Fruit fly (Drosophila melanogaster): Measurements from ENCODE around the gene bves.

The bves gene

dm6 chrX:21042638-21043513, 10.9 kb upstream of the bves start (continued):
- TF ChIP-seq Kr (GFP tag; optimal IDR thresholded peaks at IDR 0.05) (no peak), cad (GFP tag; optimal IDR thresholded peaks at IDR 0.05) (no peak), CG18476 (GFP tag; optimal IDR thresholded peaks at IDR 0.05) (peak; percentile 54), aop (GFP tag; IDR thresholded peaks at IDR 0.05) (peak; percentile 66; the same call in 1 of the 2 replicates), Aef1 (GFP tag; IDR thresholded peaks at IDR 0.05) (peak; percentile 85), seq (GFP tag; IDR thresholded peaks at IDR 0.05) (peak; percentile 90), maf-S (GFP tag; optimal IDR thresholded peaks at IDR 0.05) (no peak), Six4 (GFP tag; optimal IDR thresholded peaks at IDR 0.05) (peak; percentile 67), CG4820 (GFP tag; optimal IDR thresholded peaks at IDR 0.05) (peak; percentile 71), CoRest (tag; optimal IDR thresholded peaks at IDR 0.05) (peak; percentile 91), grn (GFP tag; optimal IDR thresholded peaks at IDR 0.05) (no peak), onecut (GFP tag; IDR thresholded peaks at IDR 0.05) (peak; percentile 79), lola (GFP tag; optimal IDR thresholded peaks at IDR 0.05) (peak in 1 of 3 experiments; percentile 79), eve (GFP tag; optimal IDR thresholded peaks at IDR 0.05) (no peak), CG9797 (GFP tag; optimal IDR thresholded peaks at IDR 0.05) (peak; percentile 3), bigmax (GFP tag; optimal IDR thresholded peaks at IDR 0.05) (no peak), CG3163 (GFP tag; optimal IDR thresholded peaks at IDR 0.05) (peak; percentile 68), CG12071 (GFP tag; optimal IDR thresholded peaks at IDR 0.05) (peak; percentile 73), CG12299 (tag; optimal IDR thresholded peaks at IDR 0.05) (peak; percentile 91), Dfd (GFP tag; optimal IDR thresholded peaks at IDR 0.05) (no peak), Sry-β (GFP tag; optimal IDR thresholded peaks at IDR 0.05) (peak; percentile 28), CG14441 (GFP tag; IDR thresholded peaks at IDR 0.05) (peak; percentile 88), CG14667 (GFP tag; IDR thresholded peaks at IDR 0.05) (peak; percentile 84), CG15696 (tag; optimal IDR thresholded peaks at IDR 0.05) (peak; percentile 77), dmrt99B (tag; optimal IDR thresholded peaks at IDR 0.05) (peak; percentile 95), fd96Cb (tag; optimal IDR thresholded peaks at IDR 0.05) (peak; percentile 89), mam (GFP tag; optimal IDR thresholded peaks at IDR 0.05) (peak; percentile 21), Rfx (GFP tag; IDR thresholded peaks at IDR 0.05) (peak; percentile 93), chif (GFP tag; optimal IDR thresholded peaks at IDR 0.05) (peak in 1 of 2 experiments; percentile 25), CG30020 (tag; optimal IDR thresholded peaks at IDR 0.05) (peak; percentile 72), Atf3 (GFP tag; optimal IDR thresholded peaks at IDR 0.05) (no peak), CG13123 (GFP tag; optimal IDR thresholded peaks at IDR 0.05) (peak; percentile 47), CG18262 (tag; optimal IDR thresholded peaks at IDR 0.05) (peak; percentile 90), CG15601 (tag; optimal IDR thresholded peaks at IDR 0.05) (peak; percentile 81), NK7.1 (GFP tag; optimal IDR thresholded peaks at IDR 0.05) (no peak), scrt (GFP tag; optimal IDR thresholded peaks at IDR 0.05) (peak; percentile 82), HLHmδ (GFP tag; optimal IDR thresholded peaks at IDR 0.05) (no peak), CG3065 (GFP tag; optimal IDR thresholded peaks at IDR 0.05) (peak; percentile 1), Mad (GFP tag; optimal IDR thresholded peaks at IDR 0.05) (peak; percentile 22), unpg (GFP tag; optimal IDR thresholded peaks at IDR 0.05) (peak; percentile 96), bsh (GFP tag; optimal IDR thresholded peaks at IDR 0.05) (peak; percentile 73 to 94), row (GFP tag; IDR thresholded peaks at IDR 0.05) (peak; percentile 97), B-H2 (GFP tag; optimal IDR thresholded peaks at IDR 0.05) (peak; percentile 83), pnt (GFP tag; optimal IDR thresholded peaks at IDR 0.05) (no peak), CG13424 (tag; optimal IDR thresholded peaks at IDR 0.05) (peak; percentile 93), vfl (GFP tag; optimal IDR thresholded peaks at IDR 0.05) (no peak), Poxn (GFP tag; IDR thresholded peaks at IDR 0.05) (peak; percentile 45; the same call in 1 of the 2 replicates), klu (GFP tag; IDR thresholded peaks at IDR 0.05) (peak; percentile 75), h (optimal IDR thresholded peaks at IDR 0.05) (no peak)

All from whole organism, embryonic.